Worm (Caenorhabditis elegans): ENCODE results near the gene srd-23.
"Not testable (repeated sequence)": the region's sequence is repeated elsewhere in the genome, so short reads cannot be mapped to it uniquely, and the experiment has no call there.

Gene srd-23

ce11 chrIV:15168442-15168841 lies 11.3 kb upstream of the srd-23 start (continued):
- TF ChIP-seq bed-1 (GFP tag; IDR thresholded peaks at IDR 0.05) (no peak), hsf-1 (GFP tag; IDR thresholded peaks at IDR 0.05) (no peak), snpc-1.3 (tag; optimal IDR thresholded peaks at IDR 0.05; ENCODE audit: insufficient read depth) (peak; percentile 37), attf-5 (GFP tag; optimal IDR thresholded peaks at IDR 0.05) (no peak), nhr-90 (tag; optimal IDR thresholded peaks at IDR 0.05) (no peak), snpc-3.4 (tag; optimal IDR thresholded peaks at IDR 0.05) (no peak), Y53F4B.3 (GFP tag; IDR thresholded peaks at IDR 0.05) (no peak), ceh-79 (tag; optimal IDR thresholded peaks at IDR 0.05) (no peak), hmg-20 (GFP tag; IDR thresholded peaks at IDR 0.05) (no peak)

ce11 chrIV:15170199-15170598 lies 9.5 kb upstream of the srd-23 start:
- peak; percentile 97 for TF ChIP-seq attf-6 (GFP tag; IDR thresholded peaks at IDR 0.05)
- peak; percentile 47; the same call in 1 of the 2 replicates for TF ChIP-seq hsf-1 (GFP tag; IDR thresholded peaks at IDR 0.05)
- TF ChIP-seq rpc-1 (optimal IDR thresholded peaks at IDR 0.05) = peak; percentile 29
- peak; percentile 62 for TF ChIP-seq rpc-1 (tag; optimal IDR thresholded peaks at IDR 0.05)
- TF ChIP-seq B0261.1 (tag; optimal IDR thresholded peaks at IDR 0.05) = peak; percentile 57
- TF ChIP-seq rcor-1 (GFP tag; IDR thresholded peaks at IDR 0.05) = peak; percentile 38; the same call in 1 of the 2 replicates
- peak; percentile 47; the same call in 1 of the 2 replicates for TF ChIP-seq D2030.7 (GFP tag; IDR thresholded peaks at IDR 0.05)
- peak; percentile 84 for TF ChIP-seq tbp1 (GFP tag; optimal IDR thresholded peaks at IDR 0.05)
- TF ChIP-seq snpc-4 (GFP tag; optimal IDR thresholded peaks at IDR 0.05) = not testable (repeated sequence)
- peak in 2 of 4 experiments; percentile 31 to 90 for TF ChIP-seq snpc-4 (tag; optimal IDR thresholded peaks at IDR 0.05)

ce11 chrIV:15175487-15176128 lies 4.1 kb upstream of the srd-23 start, which contains the start of gene Y40H7A.4:
Gene Y40H7A.4 (minus strand): TSS chrIV:15175537.
- TF ChIP-seq attf-6 (GFP tag; IDR thresholded peaks at IDR 0.05) (peak; percentile 69; the same call in 1 of the 2 replicates), snpc-1.1 (tag; optimal IDR thresholded peaks at IDR 0.05; ENCODE audit: insufficient read depth) (no peak), mxl-1 (tag; optimal IDR thresholded peaks at IDR 0.05) (no peak), hlh-26 (GFP tag; conservative IDR thresholded peaks at IDR 0.05) (no peak), snpc-4 (GFP tag; optimal IDR thresholded peaks at IDR 0.05) (no peak), snpc-4 (tag; optimal IDR thresholded peaks at IDR 0.05) (peak in 2 of 4 experiments; percentile 27 to 32)

- TF ChIP-seq attf-6 (GFP tag; IDR thresholded peaks at IDR 0.05) = peak; percentile 72
Observed at ce11 chrIV:15184065-15184464, 4.3 kb downstream of the srd-23 start.

ce11 chrIV:15187517-15188181 lies 7.9 kb downstream of the srd-23 start:
- TF ChIP-seq F57C9.4 (tag; optimal IDR thresholded peaks at IDR 0.05) = no peak
- TF ChIP-seq F52B5.7 (tag; optimal IDR thresholded peaks at IDR 0.05) = no peak
- peak; percentile 60 for TF ChIP-seq ztf-18 (tag; optimal IDR thresholded peaks at IDR 0.05)
- TF ChIP-seq hmg-1.2 (GFP tag; IDR thresholded peaks at IDR 0.05) = peak; percentile 55; the same call in 1 of the 2 replicates
- TF ChIP-seq dox-1 (GFP tag; IDR thresholded peaks at IDR 0.05) = peak; percentile 51; the same call in 1 of the 2 replicates
- TF ChIP-seq T07F8.4 (tag; optimal IDR thresholded peaks at IDR 0.05) = no peak
- TF ChIP-seq F49E8.2 (tag; optimal IDR thresholded peaks at IDR 0.05; ENCODE audit: insufficient read depth) = peak; percentile 1
- TF ChIP-seq ztf-25 (GFP tag; IDR thresholded peaks at IDR 0.05) = peak; percentile 39; the same call in 1 of the 2 replicates
- TF ChIP-seq pbrm-1 (GFP tag; IDR thresholded peaks at IDR 0.05) = 0 out of 2 replicates have a peak, but pooled peaks have one; percentile 7
- peak; percentile 29 for TF ChIP-seq ztf-22 (GFP tag; optimal IDR thresholded peaks at IDR 0.05)
- TF ChIP-seq lin-26 (GFP tag; IDR thresholded peaks at IDR 0.05) = peak; percentile 56
- peak; percentile 87 for TF ChIP-seq tbp1 (GFP tag; optimal IDR thresholded peaks at IDR 0.05)
- TF ChIP-seq rpc-1 (optimal IDR thresholded peaks at IDR 0.05) = peak; percentile 61
- TF ChIP-seq rpc-1 (tag; optimal IDR thresholded peaks at IDR 0.05) = peak; percentile 77
- peak; percentile 34 for TF ChIP-seq die-1 (tag; optimal IDR thresholded peaks at IDR 0.05)
- peak; percentile 63 for TF ChIP-seq him-1 (tag; optimal IDR thresholded peaks at IDR 0.05)
- peak; percentile 32 for TF ChIP-seq nhr-90 (tag; optimal IDR thresholded peaks at IDR 0.05)
- TF ChIP-seq ceh-100 (GFP tag; IDR thresholded peaks at IDR 0.05) = no peak
- no peak for TF ChIP-seq F10E7.11 (tag; optimal IDR thresholded peaks at IDR 0.05)
- peak; percentile 13 for TF ChIP-seq F23B12.7 (tag; optimal IDR thresholded peaks at IDR 0.05; ENCODE audit: insufficient read depth)
- 0 out of 2 replicates have a peak, but pooled peaks have one; percentile 7 for TF ChIP-seq attf-3 (GFP tag; conservative IDR thresholded peaks at IDR 0.05)
- peak; percentile 83 for TF ChIP-seq B0261.1 (tag; optimal IDR thresholded peaks at IDR 0.05)

Measured in whole organism, young adult.